Worm (Caenorhabditis elegans): ENCODE results near the gene spp-8.

- TF ChIP-seq him-1 (tag; optimal IDR thresholded peaks at IDR 0.05) (no peak), W03F9.2 (tag; optimal IDR thresholded peaks at IDR 0.05) (no peak), dao-5 (tag; optimal IDR thresholded peaks at IDR 0.05) (no peak)
Observed at ce11 chrIV:8472493-8472892, 9.0 kb upstream of the spp-8 start, which contains the start of gene oat-1.

Data from whole organism, L4/young adult.